Worm (Caenorhabditis elegans): ENCODE measurements around the gene B0035.18.
A peak's percentile ranks its signal among the peaks of the same experiment; 100 is the strongest.

The B0035.18 gene

ce11 chrIV:11348822-11349221 lies 28.7 kb downstream of the B0035.18 start:
- no peak for TF ChIP-seq ama-1 (optimal IDR thresholded peaks at IDR 0.05)
- no peak for TF ChIP-seq eyg-1 (tag; optimal IDR thresholded peaks at IDR 0.05)
- TF ChIP-seq ceh-2 (tag; optimal IDR thresholded peaks at IDR 0.05) = no peak
- TF ChIP-seq ceh-18 (tag; optimal IDR thresholded peaks at IDR 0.05) = no peak
- TF ChIP-seq tbx-7 (tag; optimal IDR thresholded peaks at IDR 0.05) = no peak
- no peak for TF ChIP-seq sox-4 (tag; optimal IDR thresholded peaks at IDR 0.05)
- no peak for TF ChIP-seq pros-1 (tag; optimal IDR thresholded peaks at IDR 0.05)
- no peak for TF ChIP-seq ceh-19 (GFP tag; optimal IDR thresholded peaks at IDR 0.05)
- no peak for TF ChIP-seq ceh-30 (tag; optimal IDR thresholded peaks at IDR 0.05)

- TF ChIP-seq unc-42 (tag; optimal IDR thresholded peaks at IDR 0.05) (peak; percentile 14), hlh-15 (tag; optimal IDR thresholded peaks at IDR 0.05) (no peak), ceh-14 (tag; optimal IDR thresholded peaks at IDR 0.05) (peak; percentile 22)
Observed at ce11 chrIV:11349747-11350146, 29.6 kb downstream of the B0035.18 start.

- peak; percentile 52 for TF ChIP-seq ceh-18 (tag; optimal IDR thresholded peaks at IDR 0.05)
- TF ChIP-seq fax-1 (tag; optimal IDR thresholded peaks at IDR 0.05) = no peak
Observed at ce11 chrIV:11350809-11351208, 30.7 kb downstream of the B0035.18 start.

ce11 chrIV:11351563-11351962 lies 31.5 kb downstream of the B0035.18 start:
- TF ChIP-seq sdc-2 (tag; optimal IDR thresholded peaks at IDR 0.05) = no peak
- TF ChIP-seq dve-1 (tag; optimal IDR thresholded peaks at IDR 0.05) = no peak
- no peak for TF ChIP-seq T23F11.4 (GFP tag; optimal IDR thresholded peaks at IDR 0.05)
- TF ChIP-seq ahr-1 (tag; optimal IDR thresholded peaks at IDR 0.05) = no peak
- no peak for TF ChIP-seq npax-4 (tag; optimal IDR thresholded peaks at IDR 0.05)
- TF ChIP-seq gmeb-2 (tag; optimal IDR thresholded peaks at IDR 0.05) = no peak
- TF ChIP-seq ceh-48 (tag; optimal IDR thresholded peaks at IDR 0.05) = no peak
- TF ChIP-seq elt-4 (tag; optimal IDR thresholded peaks at IDR 0.05) = no peak
- no peak for TF ChIP-seq ceh-6 (GFP tag; optimal IDR thresholded peaks at IDR 0.05)
- TF ChIP-seq tbx-7 (tag; optimal IDR thresholded peaks at IDR 0.05) = no peak
- no peak for TF ChIP-seq pqm-1 (tag; optimal IDR thresholded peaks at IDR 0.05)
- no peak for TF ChIP-seq hlh-13 (GFP tag; optimal IDR thresholded peaks at IDR 0.05)
- no peak for TF ChIP-seq ttx-3 (tag; optimal IDR thresholded peaks at IDR 0.05)
- TF ChIP-seq ama-1 (optimal IDR thresholded peaks at IDR 0.05) = no peak
- no peak for TF ChIP-seq ceh-14 (tag; optimal IDR thresholded peaks at IDR 0.05)
- no peak for TF ChIP-seq ztf-16 (tag; optimal IDR thresholded peaks at IDR 0.05)
- no peak for TF ChIP-seq hlh-8 (tag; optimal IDR thresholded peaks at IDR 0.05)

ce11 chrIV:11352768-11353167 lies 32.7 kb downstream of the B0035.18 start:
- no peak for TF ChIP-seq unc-3 (GFP tag; conservative IDR thresholded peaks at IDR 0.05)
- no peak for TF ChIP-seq unc-3 (tag; optimal IDR thresholded peaks at IDR 0.05)
- TF ChIP-seq eyg-1 (tag; optimal IDR thresholded peaks at IDR 0.05) = no peak
- no peak for TF ChIP-seq hlh-6 (tag; optimal IDR thresholded peaks at IDR 0.05)
- TF ChIP-seq ceh-19 (GFP tag; optimal IDR thresholded peaks at IDR 0.05) = no peak
- no peak for TF ChIP-seq tbx-2 (tag; optimal IDR thresholded peaks at IDR 0.05)
- no peak for TF ChIP-seq nhr-232 (tag; optimal IDR thresholded peaks at IDR 0.05)
- no peak for TF ChIP-seq elt-2 (tag; optimal IDR thresholded peaks at IDR 0.05)

ce11 chrIV:11353946-11354458 lies 33.9 kb downstream of the B0035.18 start, which contains the start of gene T01G1.2:
Gene T01G1.2 (plus strand): TSS chrIV:11354408.
- no peak for TF ChIP-seq hlh-15 (tag; optimal IDR thresholded peaks at IDR 0.05)
- no peak for TF ChIP-seq ama-1 (optimal IDR thresholded peaks at IDR 0.05)
- peak; percentile 67 for TF ChIP-seq unc-55 (GFP tag; optimal IDR thresholded peaks at IDR 0.05)
- no peak for TF ChIP-seq eyg-1 (tag; optimal IDR thresholded peaks at IDR 0.05)
- peak; percentile 36 for TF ChIP-seq ceh-18 (tag; optimal IDR thresholded peaks at IDR 0.05)
